Worm (Caenorhabditis elegans): Measurements from ENCODE around the gene B0507.1.

Gene B0507.1

ce11 chrV:8767041-8767440 is 9.3 kb upstream of the B0507.1 start:
- TF ChIP-seq aha-1 (tag), result peak; percentile 90
- no peak for TF ChIP-seq zip-2 (tag; optimal IDR thresholded peaks at IDR 0.05)
- TF ChIP-seq ceh-28 (tag; optimal IDR thresholded peaks at IDR 0.05), result no peak
- no peak for TF ChIP-seq nhr-76 (tag; optimal IDR thresholded peaks at IDR 0.05)
- peak in 1 of 2 experiments; percentile 15 for TF ChIP-seq unc-62 (GFP tag; optimal IDR thresholded peaks at IDR 0.05 in 1 of 2)
- TF ChIP-seq unc-62 (tag; optimal IDR thresholded peaks at IDR 0.05), result no peak

DNA sequence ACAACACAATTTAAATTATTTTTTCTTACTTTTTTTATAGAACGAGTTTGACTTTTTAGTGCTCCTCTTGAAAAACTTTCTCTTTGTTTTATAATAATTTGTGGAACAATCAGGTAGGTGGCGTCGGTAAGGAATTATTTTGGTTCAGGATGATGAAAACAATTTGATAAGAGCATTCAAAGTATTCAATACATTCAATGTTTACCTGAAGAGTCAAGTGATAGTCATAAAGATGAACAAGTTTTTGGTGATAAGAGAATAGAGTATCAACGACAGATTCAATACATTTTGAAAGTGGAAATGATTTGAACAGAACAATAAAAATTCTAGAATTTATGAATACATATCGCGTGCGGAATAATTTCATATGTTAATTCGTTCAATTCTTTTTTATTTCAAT is 8.9 kb upstream of the B0507.1 start:
- TF ChIP-seq nhr-77 (tag; optimal IDR thresholded peaks at IDR 0.05) (peak; percentile 51), tra-1 (GFP tag; IDR thresholded peaks at IDR 0.05) (peak; percentile 18; the same call in 1 of the 2 replicates), php-3 (GFP tag; IDR thresholded peaks at IDR 0.05) (peak; percentile 79), lin-1 (GFP tag; IDR thresholded peaks at IDR 0.05) (0 out of 2 replicates have a peak, but pooled peaks have one; percentile 25), pqm-1 (tag; optimal IDR thresholded peaks at IDR 0.05) (peak; percentile 85), dmd-6 (GFP tag; IDR thresholded peaks at IDR 0.05) (peak; percentile 18; the same call in 1 of the 2 replicates), ceh-20 (GFP tag; IDR thresholded peaks at IDR 0.05) (no peak), lim-7 (GFP tag; IDR thresholded peaks at IDR 0.05) (no peak), nhr-28 (tag; optimal IDR thresholded peaks at IDR 0.05) (peak; percentile 62), daf-16 (GFP tag; optimal IDR thresholded peaks at IDR 0.05) (no peak), daf-16 (tag; optimal IDR thresholded peaks at IDR 0.05) (peak; percentile 92), dve-1 (tag; optimal IDR thresholded peaks at IDR 0.05; ENCODE audit: insufficient read depth) (peak; percentile 55), Y5F2A.4 (GFP tag; optimal IDR thresholded peaks at IDR 0.05) (no peak)

DNA sequence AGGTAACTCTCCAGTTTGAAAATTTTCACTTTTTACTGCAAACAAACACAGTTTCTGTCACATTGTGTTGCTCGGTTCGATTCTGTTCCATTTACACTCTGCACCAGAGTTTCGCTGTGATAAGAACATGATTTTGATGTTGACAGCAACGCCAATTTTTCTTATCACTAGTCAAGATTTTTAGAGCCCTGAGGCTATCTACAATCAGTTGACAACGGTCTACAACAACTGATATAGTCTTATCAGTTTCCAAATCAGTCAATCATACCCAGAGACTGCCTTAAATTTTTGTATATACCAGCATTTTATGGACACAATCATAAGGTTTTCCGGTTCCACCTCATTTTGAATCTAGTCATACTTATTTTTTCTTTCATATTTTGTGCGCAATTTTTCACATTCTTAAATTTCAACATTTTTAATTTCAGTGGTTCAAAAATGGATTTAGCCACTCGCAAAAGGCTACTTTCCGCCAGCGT is 7.8 kb upstream of the B0507.1 start, which contains the start of gene B0507.3:
B0507.3 (plus strand) TSS at position 429 of the 479 bp plus-strand sequence.
- no peak for TF ChIP-seq F10B5.3 (tag; optimal IDR thresholded peaks at IDR 0.05)
- peak; percentile 100 for TF ChIP-seq pqm-1 (tag; optimal IDR thresholded peaks at IDR 0.05)
- TF ChIP-seq F44E2.7 (GFP tag; IDR thresholded peaks at IDR 0.05), result no peak
- no peak for TF ChIP-seq hif-1 (tag; optimal IDR thresholded peaks at IDR 0.05)
- TF ChIP-seq tag-97 (GFP tag; IDR thresholded peaks at IDR 0.05), result no peak
- peak; percentile 35 for TF ChIP-seq aha-1 (tag)
- no peak for TF ChIP-seq dmd-9 (GFP tag; IDR thresholded peaks at IDR 0.05)
- no peak for TF ChIP-seq madf-5 (GFP tag; IDR thresholded peaks at IDR 0.05)
- TF ChIP-seq dmd-8 (GFP tag; IDR thresholded peaks at IDR 0.05), result no peak
- no peak for TF ChIP-seq nhr-10 (tag; optimal IDR thresholded peaks at IDR 0.05)
- TF ChIP-seq zag-1 (tag; optimal IDR thresholded peaks at IDR 0.05), result no peak
- TF ChIP-seq php-3 (GFP tag; IDR thresholded peaks at IDR 0.05), result peak; percentile 97
- TF ChIP-seq mxl-2 (GFP tag; conservative IDR thresholded peaks at IDR 0.05), result no peak
- TF ChIP-seq egl-27 (tag; optimal IDR thresholded peaks at IDR 0.05), result no peak
- no peak for TF ChIP-seq madf-9 (GFP tag; conservative IDR thresholded peaks at IDR 0.05)
- no peak for TF ChIP-seq set-16 (GFP tag; IDR thresholded peaks at IDR 0.05)
- TF ChIP-seq F49E8.2 (tag; optimal IDR thresholded peaks at IDR 0.05; ENCODE audit: borderline replicate concordance), result no peak
- TF ChIP-seq ceh-28 (tag; optimal IDR thresholded peaks at IDR 0.05), result no peak
- no peak for TF ChIP-seq R02D3.7 (tag; optimal IDR thresholded peaks at IDR 0.05)
- no peak for TF ChIP-seq attf-4 (tag; optimal IDR thresholded peaks at IDR 0.05)
- no peak for TF ChIP-seq Y48G9A.11 (GFP tag; IDR thresholded peaks at IDR 0.05)
- TF ChIP-seq ceh-20 (GFP tag; IDR thresholded peaks at IDR 0.05), result no peak; the same call in 1 of the 2 replicates
- no peak for TF ChIP-seq lim-7 (GFP tag; IDR thresholded peaks at IDR 0.05)
- TF ChIP-seq mxl-3 (GFP tag; optimal IDR thresholded peaks at IDR 0.05), result peak; percentile 7
- no peak for TF ChIP-seq nhr-25 (tag; optimal IDR thresholded peaks at IDR 0.05; ENCODE audit: borderline replicate concordance, insufficient read depth)
- no peak for TF ChIP-seq zip-2 (tag; optimal IDR thresholded peaks at IDR 0.05)
- no peak for TF ChIP-seq snpc-4 (tag; optimal IDR thresholded peaks at IDR 0.05)
- no peak for TF ChIP-seq lin-38 (GFP tag; IDR thresholded peaks at IDR 0.05)
- TF ChIP-seq hlh-11 (tag; optimal IDR thresholded peaks at IDR 0.05), result peak; percentile 94
- TF ChIP-seq lin-29 (GFP tag; IDR thresholded peaks at IDR 0.05), result no peak
- no peak for TF ChIP-seq daf-12 (tag; optimal IDR thresholded peaks at IDR 0.05)
- TF ChIP-seq duxl-1 (tag; optimal IDR thresholded peaks at IDR 0.05; ENCODE audit: poor library complexity), result no peak
- no peak for TF ChIP-seq lin-13 (GFP tag; optimal IDR thresholded peaks at IDR 0.05)
- no peak for TF ChIP-seq aly-2 (tag; optimal IDR thresholded peaks at IDR 0.05)
- TF ChIP-seq Y75B8A.6 (GFP tag; IDR thresholded peaks at IDR 0.05), result no peak
- peak; percentile 29 for TF ChIP-seq T20F7.1 (GFP tag; optimal IDR thresholded peaks at IDR 0.05)
